Worm (Caenorhabditis elegans): ENCODE measurements around the gene F26C11.1.
A peak's percentile ranks its signal among the peaks of the same experiment; 100 is the strongest.

The F26C11.1 gene

ce11 chrII:9940430-9940829 lies 45.9 kb downstream of the F26C11.1 start, which contains the start of gene ufd-3 (continued):
- TF ChIP-seq elt-2 (tag; optimal IDR thresholded peaks at IDR 0.05): peak; percentile 74
- TF ChIP-seq ceh-30 (tag; optimal IDR thresholded peaks at IDR 0.05): peak; percentile 2
- no peak for TF ChIP-seq pha-4 (tag; optimal IDR thresholded peaks at IDR 0.05)
- TF ChIP-seq F13H6.1 (tag; optimal IDR thresholded peaks at IDR 0.05): peak; percentile 63
- TF ChIP-seq ttx-3 (tag; optimal IDR thresholded peaks at IDR 0.05): peak; percentile 60
- TF ChIP-seq hlh-6 (tag; optimal IDR thresholded peaks at IDR 0.05): peak; percentile 18
- peak; percentile 76 for TF ChIP-seq zip-5 (tag; optimal IDR thresholded peaks at IDR 0.05)
- TF ChIP-seq rnt-1 (tag; optimal IDR thresholded peaks at IDR 0.05): peak; percentile 79
- TF ChIP-seq dmd-4 (tag; optimal IDR thresholded peaks at IDR 0.05; ENCODE audit: borderline replicate concordance): no peak
- peak; percentile 29 for TF ChIP-seq Y22D7AL.16 (tag; optimal IDR thresholded peaks at IDR 0.05)
- no peak for TF ChIP-seq gmeb-2 (tag; optimal IDR thresholded peaks at IDR 0.05)
- peak; percentile 67 for TF ChIP-seq unc-42 (tag; optimal IDR thresholded peaks at IDR 0.05)
- TF ChIP-seq sdc-2 (tag; optimal IDR thresholded peaks at IDR 0.05): peak; percentile 15
- no peak for TF ChIP-seq ceh-9 (tag; optimal IDR thresholded peaks at IDR 0.05)
- no peak for TF ChIP-seq odd-2 (tag; optimal IDR thresholded peaks at IDR 0.05)
- peak; percentile 85 for TF ChIP-seq hlh-8 (tag; optimal IDR thresholded peaks at IDR 0.05)
- TF ChIP-seq ama-1 (optimal IDR thresholded peaks at IDR 0.05): no peak
- no peak for TF ChIP-seq hlh-30 (tag; optimal IDR thresholded peaks at IDR 0.05; ENCODE audit: insufficient read depth)
- peak; percentile 81 for TF ChIP-seq ceh-14 (tag; optimal IDR thresholded peaks at IDR 0.05)
- no peak for TF ChIP-seq fkh-10 (GFP tag; optimal IDR thresholded peaks at IDR 0.05)
- no peak for TF ChIP-seq unc-86 (tag; optimal IDR thresholded peaks at IDR 0.05)
- TF ChIP-seq mec-3 (tag; optimal IDR thresholded peaks at IDR 0.05; ENCODE audit: borderline replicate concordance): peak; percentile 77
- TF ChIP-seq madf-2 (tag; optimal IDR thresholded peaks at IDR 0.05): no peak
- no peak for TF ChIP-seq lin-11 (tag; optimal IDR thresholded peaks at IDR 0.05)
- TF ChIP-seq pat-9 (tag; optimal IDR thresholded peaks at IDR 0.05): no peak
- TF ChIP-seq syd-9 (tag; optimal IDR thresholded peaks at IDR 0.05): peak; percentile 8
- peak; percentile 46 for TF ChIP-seq ceh-18 (tag; optimal IDR thresholded peaks at IDR 0.05)
- TF ChIP-seq ceh-2 (tag; optimal IDR thresholded peaks at IDR 0.05): peak; percentile 91
- peak; percentile 76 for TF ChIP-seq fax-1 (tag; optimal IDR thresholded peaks at IDR 0.05)
- TF ChIP-seq lim-6 (tag; optimal IDR thresholded peaks at IDR 0.05): peak; percentile 60
- peak; percentile 98 for TF ChIP-seq C08G9.2 (tag; optimal IDR thresholded peaks at IDR 0.05)
- TF ChIP-seq ceh-24 (tag; optimal IDR thresholded peaks at IDR 0.05): no peak
- TF ChIP-seq C38D4.7 (GFP tag; optimal IDR thresholded peaks at IDR 0.05): no peak
- TF ChIP-seq pag-3 (tag; optimal IDR thresholded peaks at IDR 0.05; ENCODE audit: borderline replicate concordance): peak; percentile 48
- no peak for TF ChIP-seq npax-4 (tag; optimal IDR thresholded peaks at IDR 0.05)
- no peak for TF ChIP-seq ceh-48 (tag; optimal IDR thresholded peaks at IDR 0.05)
- no peak for TF ChIP-seq sox-2 (GFP tag; IDR thresholded peaks at IDR 0.05)
- peak; percentile 89 for TF ChIP-seq tbx-2 (tag; optimal IDR thresholded peaks at IDR 0.05)
- peak; percentile 98 for TF ChIP-seq ceh-31 (tag; optimal IDR thresholded peaks at IDR 0.05)

- TF ChIP-seq ama-1 (optimal IDR thresholded peaks at IDR 0.05) (no peak), elt-2 (tag; optimal IDR thresholded peaks at IDR 0.05) (no peak), ceh-34 (tag; optimal IDR thresholded peaks at IDR 0.05) (no peak), zip-5 (tag; optimal IDR thresholded peaks at IDR 0.05) (no peak), pha-4 (tag; optimal IDR thresholded peaks at IDR 0.05) (no peak), ceh-22 (tag; optimal IDR thresholded peaks at IDR 0.05) (no peak), ceh-31 (tag; optimal IDR thresholded peaks at IDR 0.05) (no peak), ceh-48 (tag; optimal IDR thresholded peaks at IDR 0.05) (no peak), ceh-14 (tag; optimal IDR thresholded peaks at IDR 0.05) (no peak), unc-42 (tag; optimal IDR thresholded peaks at IDR 0.05) (no peak)
These were observed 48.7 kb downstream of the F26C11.1 start for ce11 chrII:9943246-9943645.

ce11 chrII:9943837-9944236 lies 49.3 kb downstream of the F26C11.1 start, which contains the start of gene flad-1:
Gene flad-1 (plus strand): TSS chrII:9944137.
- TF ChIP-seq nhr-232 (tag; optimal IDR thresholded peaks at IDR 0.05): no peak
- no peak for TF ChIP-seq pqm-1 (tag; optimal IDR thresholded peaks at IDR 0.05)
- no peak for TF ChIP-seq hlh-13 (GFP tag; optimal IDR thresholded peaks at IDR 0.05)
- TF ChIP-seq lin-11 (tag; optimal IDR thresholded peaks at IDR 0.05): no peak
- no peak for TF ChIP-seq npax-4 (tag; optimal IDR thresholded peaks at IDR 0.05)
- TF ChIP-seq che-1 (tag; optimal IDR thresholded peaks at IDR 0.05): no peak
- TF ChIP-seq hlh-8 (tag; optimal IDR thresholded peaks at IDR 0.05): no peak
- no peak for TF ChIP-seq ahr-1 (tag; optimal IDR thresholded peaks at IDR 0.05)
- TF ChIP-seq unc-42 (tag; optimal IDR thresholded peaks at IDR 0.05): no peak
- no peak for TF ChIP-seq pat-9 (tag; optimal IDR thresholded peaks at IDR 0.05)
- TF ChIP-seq ceh-48 (tag; optimal IDR thresholded peaks at IDR 0.05): no peak
- TF ChIP-seq ceh-45 (GFP tag; IDR thresholded peaks at IDR 0.05): no peak
- no peak for TF ChIP-seq unc-55 (GFP tag; optimal IDR thresholded peaks at IDR 0.05)
- TF ChIP-seq F13H6.1 (tag; optimal IDR thresholded peaks at IDR 0.05): no peak
- no peak for TF ChIP-seq dmd-4 (tag; optimal IDR thresholded peaks at IDR 0.05; ENCODE audit: borderline replicate concordance)
- no peak for TF ChIP-seq hlh-6 (tag; optimal IDR thresholded peaks at IDR 0.05)

All from whole organism, late embryonic.